Worm (Caenorhabditis elegans): ENCODE results near the gene B0507.5.
"Not testable (repeated sequence)": the region's sequence is repeated elsewhere in the genome, so short reads cannot be mapped to it uniquely, and the experiment has no call there.

Gene B0507.5

DNA sequence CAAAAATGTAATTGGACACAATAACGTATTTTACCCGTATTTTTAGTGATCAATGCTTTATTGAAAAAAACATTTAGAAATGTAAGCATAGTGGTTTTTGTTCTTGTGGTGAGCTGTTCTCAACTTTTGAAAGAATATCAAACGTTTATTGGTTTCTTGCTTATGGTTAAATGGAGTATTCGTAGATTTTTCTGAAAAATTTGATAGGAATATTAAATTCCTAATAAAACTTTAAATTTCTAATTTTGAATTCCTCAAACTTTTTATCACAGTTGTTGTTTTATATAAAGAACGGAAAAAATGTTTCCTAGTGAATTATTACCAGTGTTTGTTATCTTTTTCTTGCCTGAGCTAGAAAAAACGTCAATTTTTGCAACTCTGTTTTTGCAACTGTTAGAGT, at the start of gene B0507.5:
Gene B0507.5 (plus strand): TSS at position 301 of the 400 bp plus-strand sequence.
- TF ChIP-seq nhr-76 (tag; optimal IDR thresholded peaks at IDR 0.05) = no peak
- TF ChIP-seq ceh-43 (GFP tag; optimal IDR thresholded peaks at IDR 0.05) = no peak
- no peak for TF ChIP-seq hlh-1 (tag; optimal IDR thresholded peaks at IDR 0.05)
- no peak for TF ChIP-seq drap-1 (GFP tag; optimal IDR thresholded peaks at IDR 0.05)
- no peak for TF ChIP-seq tbx-8 (GFP tag; optimal IDR thresholded peaks at IDR 0.05)
- TF ChIP-seq ztf-11 (tag; optimal IDR thresholded peaks at IDR 0.05) = no peak
- TF ChIP-seq mls-2 (tag; optimal IDR thresholded peaks at IDR 0.05) = no peak
- TF ChIP-seq zip-8 (tag; optimal IDR thresholded peaks at IDR 0.05) = no peak
- no peak for TF ChIP-seq elt-3 (tag; optimal IDR thresholded peaks at IDR 0.05)
- no peak for TF ChIP-seq sem-2 (GFP tag; optimal IDR thresholded peaks at IDR 0.05)
- no peak for TF ChIP-seq nhr-28 (tag; optimal IDR thresholded peaks at IDR 0.05)
- no peak for TF ChIP-seq flh-1 (GFP tag; optimal IDR thresholded peaks at IDR 0.05)
- no peak for TF ChIP-seq mab-5 (tag; optimal IDR thresholded peaks at IDR 0.05)
- TF ChIP-seq pha-4 (tag; optimal IDR thresholded peaks at IDR 0.05) = no peak
- no peak for TF ChIP-seq lin-13 (tag; optimal IDR thresholded peaks at IDR 0.05)
- no peak for TF ChIP-seq cnd-1 (tag; optimal IDR thresholded peaks at IDR 0.05)

DNA sequence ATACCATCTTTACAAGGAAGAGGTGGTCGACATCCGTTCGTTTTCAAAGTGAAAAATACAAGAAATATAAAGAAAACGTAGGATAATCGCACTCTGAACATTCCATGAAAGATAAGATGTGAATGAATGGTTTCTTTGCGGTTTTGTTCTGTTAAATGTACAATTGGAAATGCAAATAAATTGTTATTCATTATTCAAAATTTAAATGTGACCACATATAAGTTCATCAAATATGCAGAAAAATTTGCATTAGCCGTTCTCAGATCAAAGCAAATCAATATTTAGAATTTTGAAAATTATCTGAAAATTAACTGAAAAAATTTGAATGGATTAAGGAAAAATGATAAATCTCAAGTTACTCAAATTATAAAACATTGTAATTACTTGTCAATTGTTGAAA, 41.6 kb upstream of the B0507.5 start, which contains the start of gene ZC178.2:
Gene ZC178.2 (minus strand): TSS at position 101 of the 400 bp plus-strand sequence.
- TF ChIP-seq nhr-76 (tag; optimal IDR thresholded peaks at IDR 0.05) = no peak
- TF ChIP-seq zip-8 (tag; optimal IDR thresholded peaks at IDR 0.05) = no peak
- no peak for TF ChIP-seq nhr-12 (tag; optimal IDR thresholded peaks at IDR 0.05)
- TF ChIP-seq bed-3 (GFP tag; optimal IDR thresholded peaks at IDR 0.05) = no peak
- TF ChIP-seq pha-4 (tag; optimal IDR thresholded peaks at IDR 0.05) = no peak
- no peak for TF ChIP-seq drap-1 (GFP tag; optimal IDR thresholded peaks at IDR 0.05)
- TF ChIP-seq mls-2 (tag; optimal IDR thresholded peaks at IDR 0.05) = no peak
- TF ChIP-seq lsy-2 (tag; optimal IDR thresholded peaks at IDR 0.05) = no peak
- TF ChIP-seq unc-120 (tag; optimal IDR thresholded peaks at IDR 0.05; ENCODE audit: poor library complexity, severe bottlenecking) = no peak
- no peak for TF ChIP-seq unc-62 (GFP tag; optimal IDR thresholded peaks at IDR 0.05)
- TF ChIP-seq hlh-1 (tag; optimal IDR thresholded peaks at IDR 0.05) = no peak
- TF ChIP-seq ceh-39 (tag; optimal IDR thresholded peaks at IDR 0.05) = no peak
- TF ChIP-seq mab-5 (tag; optimal IDR thresholded peaks at IDR 0.05) = no peak
- no peak for TF ChIP-seq elt-3 (tag; optimal IDR thresholded peaks at IDR 0.05)
- no peak for TF ChIP-seq lin-13 (tag; optimal IDR thresholded peaks at IDR 0.05)
- TF ChIP-seq blmp-1 (tag; optimal IDR thresholded peaks at IDR 0.05) = no peak
- TF ChIP-seq M03D4.4 (tag; optimal IDR thresholded peaks at IDR 0.05) = no peak

DNA sequence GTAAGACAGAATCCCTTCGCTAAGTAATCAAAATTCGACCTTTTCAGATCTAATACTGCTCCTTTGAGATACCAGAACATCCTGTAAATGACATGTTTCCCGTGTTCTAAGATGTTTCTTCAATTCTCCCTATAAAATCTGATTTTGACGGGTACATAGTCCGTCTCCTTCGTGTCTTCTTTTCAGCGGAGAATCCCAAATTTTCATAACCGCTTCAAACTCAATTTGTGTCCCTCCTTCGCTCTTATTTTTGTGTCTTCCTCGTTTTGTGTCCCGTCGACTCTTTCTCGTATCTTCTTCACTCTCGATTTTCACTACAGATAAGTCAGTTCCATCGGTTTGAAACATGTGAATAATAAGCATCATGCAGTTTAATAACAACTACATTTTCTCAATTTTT, 37.3 kb upstream of the B0507.5 start, which contains the start of gene glr-5:
Gene glr-5 (plus strand): TSS at position 321 of the 400 bp plus-strand sequence.
- TF ChIP-seq ceh-43 (GFP tag; optimal IDR thresholded peaks at IDR 0.05) (no peak), ces-1 (GFP tag; optimal IDR thresholded peaks at IDR 0.05) (peak; percentile 86), zip-8 (tag; optimal IDR thresholded peaks at IDR 0.05) (no peak), mep-1 (tag; optimal IDR thresholded peaks at IDR 0.05) (no peak)

DNA sequence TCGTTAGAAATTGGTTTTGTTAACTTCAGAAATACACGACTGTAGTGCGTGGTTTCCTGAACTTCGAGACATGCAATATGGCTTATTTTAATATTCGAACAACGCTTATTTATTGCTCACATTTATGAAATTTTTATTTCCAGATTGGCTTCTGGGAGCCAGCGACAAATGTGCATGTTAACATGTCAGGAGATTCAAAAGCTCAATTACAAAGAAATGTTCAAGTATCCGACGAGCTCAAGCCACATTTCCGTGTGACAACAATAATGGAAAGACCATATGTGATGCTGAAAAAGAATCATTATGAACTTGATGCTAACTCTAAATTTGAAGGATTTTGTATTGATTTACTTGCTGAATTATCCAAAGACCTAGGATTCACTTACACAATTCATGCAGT, 35.1 kb upstream of the B0507.5 start:
- TF ChIP-seq mep-1 (tag; optimal IDR thresholded peaks at IDR 0.05) = no peak
- no peak for TF ChIP-seq flh-1 (GFP tag; optimal IDR thresholded peaks at IDR 0.05)
- no peak for TF ChIP-seq mab-5 (tag; optimal IDR thresholded peaks at IDR 0.05)
- no peak for TF ChIP-seq tbx-8 (GFP tag; optimal IDR thresholded peaks at IDR 0.05)
- TF ChIP-seq pha-4 (tag; optimal IDR thresholded peaks at IDR 0.05) = no peak
- no peak for TF ChIP-seq nhr-76 (tag; optimal IDR thresholded peaks at IDR 0.05)

DNA sequence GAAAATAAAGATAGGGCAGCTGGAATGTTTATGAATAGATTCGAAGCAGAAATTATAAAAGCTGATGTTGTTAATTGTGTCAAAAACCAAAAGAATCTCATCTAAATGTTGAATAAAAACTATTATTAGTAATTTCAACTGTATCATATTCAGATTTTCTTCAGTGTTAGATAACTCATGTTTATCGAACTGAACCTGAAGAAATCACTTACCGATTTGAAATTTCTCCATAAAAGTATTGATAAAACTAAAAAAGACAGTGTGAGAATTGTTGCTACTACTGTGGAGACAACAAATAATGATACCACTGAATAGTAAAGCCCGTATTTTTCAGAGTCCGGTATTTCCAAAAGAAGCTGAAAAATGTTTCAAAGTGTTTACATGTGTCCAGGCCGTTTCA, 31.3 kb upstream of the B0507.5 start, which contains the start of gene ZC196.8:
Gene ZC196.8 (minus strand): TSS at position 101 of the 400 bp plus-strand sequence.
- TF ChIP-seq sptf-1 (tag; optimal IDR thresholded peaks at IDR 0.05); mep-1 (tag; optimal IDR thresholded peaks at IDR 0.05); tbx-8 (GFP tag; optimal IDR thresholded peaks at IDR 0.05): not testable (repeated sequence)

DNA sequence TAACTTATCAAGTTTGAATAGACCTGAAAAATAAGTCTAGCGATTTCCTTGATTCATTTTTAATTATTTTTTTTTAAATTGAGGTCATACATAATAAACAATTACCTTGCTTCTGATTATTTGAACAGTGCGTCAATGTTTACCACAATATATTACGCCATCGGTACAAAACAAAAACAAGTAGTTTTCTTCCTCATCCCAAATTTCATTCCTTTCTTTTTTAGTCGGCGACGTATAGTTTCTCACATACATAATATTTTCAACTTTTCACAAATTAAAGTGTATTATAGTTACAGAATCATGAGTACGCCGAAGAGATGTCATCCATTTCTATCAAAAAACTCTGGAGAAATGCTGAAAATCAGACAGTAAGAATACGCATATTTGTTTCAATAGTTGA, 27.3 kb upstream of the B0507.5 start, which contains the start of gene droe-8:
Gene droe-8 (plus strand): TSS at position 301 of the 400 bp plus-strand sequence.
- not testable (repeated sequence) for TF ChIP-seq cnd-1, unc-39, sptf-1 (tag; optimal IDR thresholded peaks at IDR 0.05)
